Worm (Caenorhabditis elegans) whole organism, L1 larva: Measurements from ENCODE around the gene srz-32.

Experiments used
- C16A3.4 ChIP-seq: fragments of 150-350 bp; optimal IDR thresholded peaks from 2 replicates; lab custom pipeline; 2014; ENCODE audit warnings: missing biosample characterization, missing genetic modification characterization
- blmp-1 ChIP-seq: fragments of 150-350 bp; optimal IDR thresholded peaks from 2 replicates; lab custom pipeline; 2014; ENCODE audit warnings: missing biosample characterization, missing genetic modification characterization
- ceh-82 ChIP-seq, 3 experiments: fragments of 150-350 bp in 1 of 3; sonication (generic microtip) in 2 of 3; optimal IDR thresholded peaks; 2 replicates each; lab custom pipeline; 2014 to 2017; ENCODE audit warnings: missing biosample characterization in 3 of 3, missing genetic modification characterization in 3 of 3
- dsc-1 ChIP-seq: sonication (generic microtip); optimal IDR thresholded peaks from 2 replicates; lab custom pipeline; 2016; ENCODE audit warnings: mild to moderate bottlenecking, missing genetic modification characterization, missing compliant biosample characterization
- elt-2 ChIP-seq: sonication (generic microtip); optimal IDR thresholded peaks from 2 replicates; lab custom pipeline; 2016; ENCODE audit warnings: missing genetic modification characterization, mild to moderate bottlenecking, inconsistent platforms, missing compliant biosample characterization, missing genetic modification reagents
- hlh-17 ChIP-seq: fragments of 200-800 bp; sonication (Bioruptor generic); optimal IDR thresholded peaks from 2 replicates; lab custom pipeline; 2018; ENCODE audit warnings: missing genetic modification characterization, mild to moderate bottlenecking, missing compliant biosample characterization, moderate library complexity, borderline replicate concordance
- lsy-2 ChIP-seq, 2 experiments: fragments of 150-350 bp; optimal IDR thresholded peaks; 2 replicates each; lab custom pipeline; 2014; ENCODE audit warnings: missing biosample characterization in 2 of 2, missing genetic modification characterization in 2 of 2
- mef-2 ChIP-seq: fragments of 150-350 bp; optimal IDR thresholded peaks from 2 replicates; lab custom pipeline; 2014; ENCODE audit warnings: missing biosample characterization, missing genetic modification characterization
- nhr-11 ChIP-seq: fragments of 150-350 bp; optimal IDR thresholded peaks from 2 replicates; lab custom pipeline; 2014; ENCODE audit warnings: missing biosample characterization, missing genetic modification characterization
- nhr-28 ChIP-seq: fragments of 150-350 bp; optimal IDR thresholded peaks from 2 replicates; lab custom pipeline; 2014; ENCODE audit warnings: missing biosample characterization, missing genetic modification characterization
- skn-1 ChIP-seq: fragments of 150-350 bp; optimal IDR thresholded peaks from 2 replicates; lab custom pipeline; 2014; ENCODE audit warnings: missing biosample characterization, missing genetic modification characterization
- snpc-4 ChIP-seq: fragments of 150-350 bp; optimal IDR thresholded peaks from 2 replicates; lab custom pipeline; 2014; ENCODE audit warnings: missing biosample characterization, missing genetic modification characterization
- tbx-2 ChIP-seq: sonication (generic microtip); optimal IDR thresholded peaks from 2 replicates; lab custom pipeline; 2016; ENCODE audit warnings: missing genetic modification characterization, missing compliant biosample characterization
- vab-15 ChIP-seq: sonication (generic microtip); optimal IDR thresholded peaks from 2 replicates; lab custom pipeline; 2017; ENCODE audit warnings: missing genotype, mild to moderate bottlenecking, missing genetic modification characterization, missing compliant biosample characterization

DNA sequence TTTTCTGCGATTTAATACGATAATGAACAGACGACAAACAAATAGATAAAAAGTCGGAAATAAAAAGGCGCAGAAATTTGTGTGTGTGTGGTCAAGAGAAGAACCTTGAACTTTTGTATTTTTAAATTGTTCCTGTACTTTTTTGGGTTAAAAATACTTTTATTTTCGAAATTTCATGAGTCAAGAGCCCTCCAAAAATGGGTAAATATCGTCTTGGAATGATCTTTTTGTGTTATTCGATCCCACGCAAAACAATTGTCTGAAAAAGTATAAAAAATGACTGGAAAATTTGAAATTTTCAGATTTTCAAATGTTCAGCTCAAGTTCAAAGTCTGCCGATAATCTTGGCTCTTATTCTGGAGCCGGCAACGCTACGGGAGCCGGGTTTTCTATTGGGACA lies 40.5 kb upstream of the srz-32 start, which contains the start of gene C04C3.14:
- TF ChIP-seq lsy-2 (tag; optimal IDR thresholded peaks at IDR 0.05; lab: Kevin White, UChicago) (no peak), nhr-28 (tag; lab: Kevin White, UChicago) (no peak), mef-2 (tag; lab: Kevin White, UChicago) (no peak), C16A3.4 (tag; lab: Kevin White, UChicago) (no peak), dsc-1 (tag; lab: Kevin White, UChicago) (no peak), vab-15 (tag; lab: Kevin White, UChicago) (no peak), tbx-2 (tag; lab: Kevin White, UChicago) (no peak), elt-2 (tag; lab: Kevin White, UChicago) (no peak), ceh-82 (tag; optimal IDR thresholded peaks at IDR 0.05; lab: Kevin White, UChicago) (no peak), snpc-4 (tag; lab: Kevin White, UChicago) (no peak), blmp-1 (tag; lab: Kevin White, UChicago) (no peak), skn-1 (tag; lab: Kevin White, UChicago) (no peak), hlh-17 (GFP tag; lab: Kevin White, UChicago) (no peak), nhr-11 (tag; lab: Kevin White, UChicago) (no peak)
